Fruit fly (Drosophila melanogaster) whole organism, embryonic: Measurements from ENCODE around the gene Rpn10.

Experiments used
- BtbVII ChIP-seq: fragments of 200-800 bp; sonication (Bioruptor generic); optimal IDR thresholded peaks from 3 replicates; lab custom pipeline; 2017; ENCODE audit warnings: missing biosample characterization, mild to moderate bottlenecking, missing genetic modification characterization
- CG10431 ChIP-seq: fragments of 200-800 bp; sonication (Bioruptor generic); optimal IDR thresholded peaks from 3 replicates; lab custom pipeline; 2018; ENCODE audit warnings: missing biosample characterization, mild to moderate bottlenecking, missing genetic modification characterization
- CG10959 ChIP-seq: fragments of 200-800 bp; sonication (Bioruptor generic); IDR thresholded peaks from 2 replicates; pipeline ENCODE4 v1.3.6; 2022; ENCODE audit warnings: missing biosample characterization, missing genetic modification characterization
- CG11085 ChIP-seq: fragments of 200-800 bp; sonication (Bioruptor generic); IDR thresholded peaks from 2 replicates; pipeline ENCODE4 v1.3.6; 2022; ENCODE audit warnings: missing biosample characterization, missing genetic modification characterization
- CG11398 ChIP-seq: fragments of 200-800 bp; sonication (Bioruptor generic); optimal IDR thresholded peaks from 2 replicates; lab custom pipeline; 2016; ENCODE audit warnings: missing biosample characterization, missing genetic modification characterization
- CG11695 ChIP-seq: fragments of 200-800 bp; sonication (Bioruptor generic); IDR thresholded peaks from 3 replicates; pipeline ENCODE4 v1.3.6; 2022; ENCODE audit warnings: missing biosample characterization, missing genetic modification characterization
- CG12236 ChIP-seq: fragments of 200-800 bp; sonication (Bioruptor generic); optimal IDR thresholded peaks from 2 replicates; lab custom pipeline; 2016; ENCODE audit warnings: missing biosample characterization, missing genetic modification characterization
- CG13775 ChIP-seq: fragments of 200-800 bp; sonication (Bioruptor generic); optimal IDR thresholded peaks from 3 replicates; lab custom pipeline; 2017; ENCODE audit warnings: missing biosample characterization, mild to moderate bottlenecking, missing genetic modification characterization
- CG15011 ChIP-seq: fragments of 200-800 bp; sonication (Bioruptor generic); optimal IDR thresholded peaks from 3 replicates; lab custom pipeline; 2018; ENCODE audit warnings: missing biosample characterization, mild to moderate bottlenecking, missing genetic modification characterization
- CG15601 ChIP-seq: fragments of 200-800 bp; sonication (Bioruptor generic); optimal IDR thresholded peaks from 3 replicates; lab custom pipeline; 2019; ENCODE audit warnings: missing biosample characterization, mild to moderate bottlenecking, missing genetic modification characterization, moderate library complexity
- CG16863 ChIP-seq: fragments of 200-800 bp; sonication (Bioruptor generic); optimal IDR thresholded peaks from 3 replicates; lab custom pipeline; 2016; ENCODE audit warnings: missing biosample characterization, missing genetic modification characterization
- CG18262 ChIP-seq: fragments of 200-800 bp; optimal IDR thresholded peaks from 3 replicates; lab custom pipeline; 2019; ENCODE audit warnings: missing biosample characterization, mild to moderate bottlenecking, missing genetic modification characterization, moderate library complexity
- CG18619 ChIP-seq: fragments of 200-800 bp; sonication (Bioruptor generic); optimal IDR thresholded peaks from 3 replicates; lab custom pipeline; 2017; ENCODE audit warnings: missing biosample characterization, mild to moderate bottlenecking, missing genetic modification characterization
- CG31365 ChIP-seq: fragments of 200-800 bp; sonication (Bioruptor generic); optimal IDR thresholded peaks from 2 replicates; lab custom pipeline; 2018; ENCODE audit warnings: missing biosample characterization, mild to moderate bottlenecking, missing genetic modification characterization
- CG3163 ChIP-seq: fragments of 200-800 bp; sonication (Bioruptor generic); optimal IDR thresholded peaks from 3 replicates; lab custom pipeline; 2016; ENCODE audit warnings: missing biosample characterization, missing genetic modification characterization
- CG32532 ChIP-seq: fragments of 200-800 bp; sonication (Bioruptor generic); IDR thresholded peaks from 2 replicates; pipeline ENCODE4 v1.3.6; 2022; ENCODE audit warnings: missing biosample characterization, missing genetic modification characterization
- CG6654 ChIP-seq: fragments of 200-800 bp; sonication (Bioruptor generic); optimal IDR thresholded peaks from 2 replicates; lab custom pipeline; 2017; ENCODE audit warnings: missing biosample characterization, mild to moderate bottlenecking, missing genetic modification characterization
- CG6813 ChIP-seq: fragments of 200-800 bp; sonication (Bioruptor generic); optimal IDR thresholded peaks from 2 replicates; lab custom pipeline; 2017; ENCODE audit warnings: missing biosample characterization, missing genetic modification characterization, mild to moderate bottlenecking, moderate library complexity, missing genetic modification reagents
- CG9215 ChIP-seq: fragments of 200-800 bp; sonication (Bioruptor generic); IDR thresholded peaks from 2 replicates; pipeline ENCODE4 v1.3.6; 2022; ENCODE audit warnings: missing biosample characterization, missing genetic modification characterization
- CHES-1-like ChIP-seq: fragments of 200-800 bp; sonication (Bioruptor generic); optimal IDR thresholded peaks from 2 replicates; lab custom pipeline; 2016; ENCODE audit warnings: missing biosample characterization, missing genetic modification characterization
- CTCF ChIP-seq: fragments of 200-800 bp; sonication (Bioruptor generic); optimal IDR thresholded peaks from 2 replicates; lab custom pipeline; 2017; ENCODE audit warnings: missing biosample characterization, mild to moderate bottlenecking, missing genetic modification characterization, moderate library complexity
- Chrac-16 ChIP-seq: fragments of 200-800 bp; sonication (Bioruptor generic); optimal IDR thresholded peaks from 3 replicates; lab custom pipeline; 2016; ENCODE audit warnings: missing biosample characterization, missing genetic modification characterization
- E2f2 ChIP-seq: fragments of 200-800 bp; sonication (Bioruptor generic); IDR thresholded peaks from 2 replicates; pipeline ENCODE4 v1.3.6; 2022; ENCODE audit warnings: missing biosample characterization, missing genetic modification characterization
- Gug ChIP-seq: fragments of 200-800 bp; sonication (Bioruptor generic); IDR thresholded peaks from 4 replicates; pipeline ENCODE4 v1.3.6; 2022; ENCODE audit warnings: missing biosample characterization, missing genetic modification characterization
- HHEX ChIP-seq: fragments of 200-800 bp; sonication (Bioruptor generic); optimal IDR thresholded peaks from 3 replicates; lab custom pipeline; 2017; ENCODE audit warnings: missing biosample characterization, mild to moderate bottlenecking, missing genetic modification characterization, missing genetic modification reagents
- HLH3B ChIP-seq: fragments of 200-800 bp; sonication (Bioruptor generic); IDR thresholded peaks from 2 replicates; pipeline ENCODE4 v1.3.6; 2022; ENCODE audit warnings: missing biosample characterization, missing genetic modification characterization
- Max ChIP-seq: fragments of 200-800 bp; sonication (Bioruptor generic); optimal IDR thresholded peaks from 2 replicates; lab custom pipeline; 2016; ENCODE audit warnings: missing biosample characterization, mild to moderate bottlenecking, missing genetic modification characterization
- Rfx ChIP-seq: fragments of 200-800 bp; sonication (Bioruptor generic); IDR thresholded peaks from 2 replicates; pipeline ENCODE4 v1.3.6; 2022; ENCODE audit warnings: missing biosample characterization, missing genetic modification characterization
- Rx ChIP-seq: fragments of 200-800 bp; sonication (Bioruptor generic); IDR thresholded peaks from 2 replicates; pipeline ENCODE4 v1.3.6; 2022; ENCODE audit warnings: missing biosample characterization, missing genetic modification characterization
- Six4 ChIP-seq: fragments of 200-800 bp; sonication (Bioruptor generic); optimal IDR thresholded peaks from 2 replicates; lab custom pipeline; 2016; ENCODE audit warnings: missing biosample characterization, missing genetic modification characterization
- Spps ChIP-seq: fragments of 200-800 bp; sonication (Bioruptor generic); optimal IDR thresholded peaks from 2 replicates; lab custom pipeline; 2018; ENCODE audit warnings: missing biosample characterization, mild to moderate bottlenecking, missing genetic modification characterization
- Stat92E ChIP-seq, 3 experiments: fragments of >200 bp in 2 of 3; fragments of 200-800 bp in 1 of 3; sonication (Bioruptor generic) in 1 of 3; optimal IDR thresholded peaks; 2 replicates each; lab custom pipeline; 2017 to 2019; ENCODE audit warnings: missing biosample characterization in 3 of 3, missing genetic modification characterization in 3 of 3, mild to moderate bottlenecking in 1 of 3, moderate library complexity in 1 of 3
- al ChIP-seq: fragments of 200-800 bp; sonication (Bioruptor generic); IDR thresholded peaks from 2 replicates; pipeline ENCODE4 v1.3.6; 2022; ENCODE audit warnings: missing biosample characterization, missing genetic modification characterization
- ara ChIP-seq: fragments of 200-800 bp; sonication (Bioruptor generic); IDR thresholded peaks from 2 replicates; pipeline ENCODE4 v1.3.6; 2022; ENCODE audit warnings: missing biosample characterization, missing genetic modification characterization
- cato ChIP-seq: fragments of 200-800 bp; sonication (Bioruptor generic); optimal IDR thresholded peaks from 2 replicates; lab custom pipeline; 2016; ENCODE audit warnings: missing biosample characterization, missing genetic modification characterization, borderline replicate concordance
- corto ChIP-seq: fragments of 200-800 bp; sonication (Bioruptor generic); optimal IDR thresholded peaks from 2 replicates; lab custom pipeline; 2016; ENCODE audit warnings: missing biosample characterization, mild to moderate bottlenecking, missing genetic modification characterization, moderate library complexity
- danr ChIP-seq: fragments of 200-800 bp; sonication (Bioruptor generic); IDR thresholded peaks from 2 replicates; pipeline ENCODE4 v1.3.6; 2022; ENCODE audit warnings: missing biosample characterization, missing genetic modification characterization
- esg ChIP-seq: fragments of 200-800 bp; sonication (Bioruptor generic); conservative IDR thresholded peaks from 2 replicates; pipeline ENCODE4 v1.3.6; 2022; ENCODE audit warnings: missing biosample characterization, missing genetic modification characterization
- gce ChIP-seq: fragments of 200-800 bp; sonication (Bioruptor generic); IDR thresholded peaks from 3 replicates; pipeline ENCODE4 v1.3.6; 2022; ENCODE audit warnings: missing biosample characterization, missing genetic modification characterization
- grn ChIP-seq: fragments of 200-800 bp; sonication (Bioruptor generic); optimal IDR thresholded peaks from 3 replicates; lab custom pipeline; 2017; ENCODE audit warnings: missing biosample characterization, missing genetic modification characterization
- hb ChIP-seq: fragments of 200-800 bp; sonication (Bioruptor generic); IDR thresholded peaks from 3 replicates; pipeline ENCODE4 v1.3.6; 2022; ENCODE audit warnings: missing biosample characterization, missing genetic modification characterization; ENCODE audit not compliant: partially characterized antibody
- ken ChIP-seq: fragments of 200-800 bp; sonication (Bioruptor generic); IDR thresholded peaks from 3 replicates; pipeline ENCODE4 v1.3.6; 2022; ENCODE audit warnings: missing biosample characterization, missing genetic modification characterization
- pzg ChIP-seq: fragments of 200-800 bp; sonication (Bioruptor generic); optimal IDR thresholded peaks from 3 replicates; lab custom pipeline; 2018; ENCODE audit warnings: missing biosample characterization, mild to moderate bottlenecking, missing genetic modification characterization, moderate library complexity
- sd ChIP-seq: fragments of 200-800 bp; sonication (Bioruptor generic); optimal IDR thresholded peaks from 3 replicates; lab custom pipeline; 2018; ENCODE audit warnings: missing biosample characterization, mild to moderate bottlenecking, missing genetic modification characterization, moderate library complexity
- sens ChIP-seq: fragments of 200-800 bp; sonication (Bioruptor generic); peaks from one replicate; lab custom pipeline; 2016; ENCODE audit warnings: missing biosample characterization, missing genetic modification characterization
- slp2 ChIP-seq: fragments of 200-800 bp; sonication (Bioruptor generic); optimal IDR thresholded peaks from 2 replicates; lab custom pipeline; 2016; ENCODE audit warnings: missing biosample characterization, missing genetic modification characterization
- sqz ChIP-seq: fragments of 200-800 bp; sonication (Bioruptor generic); optimal IDR thresholded peaks from 3 replicates; lab custom pipeline; 2018; ENCODE audit warnings: missing biosample characterization, mild to moderate bottlenecking, missing genetic modification characterization
- sug ChIP-seq: fragments of 200-800 bp; optimal IDR thresholded peaks from 2 replicates; lab custom pipeline; 2019; ENCODE audit warnings: missing biosample characterization, mild to moderate bottlenecking, missing genetic modification characterization, moderate library complexity
- unc-4 ChIP-seq: fragments of 200-800 bp; sonication (Bioruptor generic); IDR thresholded peaks from 2 replicates; pipeline ENCODE4 v1.3.6; 2022; ENCODE audit warnings: missing biosample characterization, missing genetic modification characterization; ENCODE audit not compliant: partially characterized antibody
- wdn ChIP-seq: fragments of 200-800 bp; sonication (Bioruptor generic); IDR thresholded peaks from 2 replicates; pipeline ENCODE4 v1.3.6; 2022; ENCODE audit warnings: missing biosample characterization, missing genetic modification characterization
- z ChIP-seq: fragments of 200-800 bp; sonication (Bioruptor generic); IDR thresholded peaks from 3 replicates; pipeline ENCODE4 v1.3.6; 2022; ENCODE audit warnings: missing biosample characterization, missing genetic modification characterization
- zf30C ChIP-seq: fragments of 200-800 bp; sonication (Bioruptor generic); optimal IDR thresholded peaks from 3 replicates; lab custom pipeline; 2018; ENCODE audit warnings: missing biosample characterization, mild to moderate bottlenecking, missing genetic modification characterization

Gene Rpn10

dm6 chr3L:21523059-21523836 lies 13.6 kb upstream of the Rpn10 start, which contains the start of gene CG7611 (continued):
- TF ChIP-seq CG15601 (tag; lab: Kevin White, UChicago) = peak; percentile 1
- no peak for TF ChIP-seq z (GFP tag; lab: Robert Waterston, UW)
- TF ChIP-seq CG9215 (GFP tag; lab: Robert Waterston, UW) = no peak
- no peak for TF ChIP-seq Chrac-16 (GFP tag; lab: Kevin White, UChicago)
- no peak for TF ChIP-seq sug (tag; lab: Kevin White, UChicago)
- no peak for TF ChIP-seq Gug (GFP tag; lab: Robert Waterston, UW)
- TF ChIP-seq wdn (GFP tag; lab: Robert Waterston, UW) = no peak
- no peak for TF ChIP-seq CG15011 (GFP tag; lab: Kevin White, UChicago)
- TF ChIP-seq pzg (GFP tag; lab: Kevin White, UChicago) = peak; percentile 52
- no peak for TF ChIP-seq CTCF (GFP tag; lab: Kevin White, UChicago)
- no peak for TF ChIP-seq danr
- peak in 1 of 3 experiments; percentile 13 for TF ChIP-seq Stat92E (GFP tag; optimal IDR thresholded peaks at IDR 0.05; lab: Kevin White, UChicago)
- TF ChIP-seq CG10431 (GFP tag; lab: Kevin White, UChicago) = peak; percentile 79
- TF ChIP-seq Max = no peak
- no peak for TF ChIP-seq CG16863 (GFP tag; lab: Kevin White, UChicago)
- TF ChIP-seq BtbVII = no peak
- no peak for TF ChIP-seq CG32532 (GFP tag; lab: Robert Waterston, UW)
- TF ChIP-seq E2f2 (GFP tag; lab: Robert Waterston, UW) = peak; percentile 57
- no peak for TF ChIP-seq ken (GFP tag; lab: Robert Waterston, UW)
- no peak for TF ChIP-seq Six4 (GFP tag; lab: Kevin White, UChicago)
- no peak for TF ChIP-seq CG11085 (GFP tag; lab: Robert Waterston, UW)
- no peak for TF ChIP-seq CG11695 (GFP tag; lab: Robert Waterston, UW)
- TF ChIP-seq CHES-1-like (GFP tag; lab: Kevin White, UChicago) = no peak
- no peak for TF ChIP-seq Rfx (GFP tag; lab: Robert Waterston, UW)
- TF ChIP-seq sd = no peak
- no peak for TF ChIP-seq HLH3B (GFP tag; lab: Robert Waterston, UW)
- TF ChIP-seq CG6654 (GFP tag; lab: Kevin White, UChicago) = no peak
- TF ChIP-seq al (GFP tag; lab: Robert Waterston, UW) = no peak
- TF ChIP-seq CG3163 (GFP tag; lab: Kevin White, UChicago) = no peak
- no peak for TF ChIP-seq zf30C
- no peak for TF ChIP-seq CG10959 (GFP tag; lab: Robert Waterston, UW)
- no peak for TF ChIP-seq slp2 (GFP tag; lab: Kevin White, UChicago)
- TF ChIP-seq gce = no peak
- TF ChIP-seq sens = peak; percentile 59
- no peak for TF ChIP-seq HHEX (GFP tag; lab: Kevin White, UChicago)
- TF ChIP-seq CG11398 (GFP tag; lab: Kevin White, UChicago) = no peak
- TF ChIP-seq hb (GFP tag; lab: Robert Waterston, UW) = no peak
- TF ChIP-seq CG18262 (tag; lab: Kevin White, UChicago) = no peak
- no peak for TF ChIP-seq CG6813 (GFP tag; lab: Kevin White, UChicago)
- no peak for TF ChIP-seq Rx
- no peak for TF ChIP-seq CG13775 (GFP tag; lab: Kevin White, UChicago)
- no peak for TF ChIP-seq ara (GFP tag; lab: Robert Waterston, UW)
- no peak for TF ChIP-seq corto
- TF ChIP-seq CG18619 (GFP tag; lab: Kevin White, UChicago) = no peak
- no peak for TF ChIP-seq CG31365 (tag; lab: Kevin White, UChicago)
- no peak for TF ChIP-seq Spps (tag; lab: Kevin White, UChicago)
- no peak for TF ChIP-seq esg (GFP tag; lab: Robert Waterston, UW)
- TF ChIP-seq sqz (GFP tag; lab: Kevin White, UChicago) = no peak
- no peak for TF ChIP-seq unc-4
- no peak for TF ChIP-seq grn (GFP tag; lab: Kevin White, UChicago)
- no peak for TF ChIP-seq CG12236 (GFP tag; lab: Kevin White, UChicago)
- TF ChIP-seq cato = no peak
